Fruit fly (Drosophila melanogaster) Kc167 (cell line): Measurements from ENCODE around the gene CG3062.

Experiments used
- Myc ChIP-seq: fragments of >200 bp; optimal IDR thresholded peaks from 2 replicates; lab custom pipeline; 2017; ENCODE audit warnings: missing external identifiers
- Sin3A ChIP-seq: fragments of >200 bp; optimal IDR thresholded peaks from 2 replicates; lab custom pipeline; 2018; ENCODE audit warnings: missing external identifiers
- h ChIP-seq: fragments of >200 bp; optimal IDR thresholded peaks from 3 replicates; lab custom pipeline; 2018; ENCODE audit warnings: missing external identifiers
- insv ChIP-seq: fragments of >200 bp; optimal IDR thresholded peaks from 3 replicates; lab custom pipeline; 2018; ENCODE audit warnings: missing external identifiers
- psq ChIP-seq: fragments of >200 bp; optimal IDR thresholded peaks from 2 replicates; lab custom pipeline; 2017; ENCODE audit warnings: missing external identifiers
- ttk ChIP-seq: sonication (Bioruptor generic); optimal IDR thresholded peaks from 2 replicates; lab custom pipeline; 2017; ENCODE audit warnings: missing external identifiers

Gene CG3062

DNA sequence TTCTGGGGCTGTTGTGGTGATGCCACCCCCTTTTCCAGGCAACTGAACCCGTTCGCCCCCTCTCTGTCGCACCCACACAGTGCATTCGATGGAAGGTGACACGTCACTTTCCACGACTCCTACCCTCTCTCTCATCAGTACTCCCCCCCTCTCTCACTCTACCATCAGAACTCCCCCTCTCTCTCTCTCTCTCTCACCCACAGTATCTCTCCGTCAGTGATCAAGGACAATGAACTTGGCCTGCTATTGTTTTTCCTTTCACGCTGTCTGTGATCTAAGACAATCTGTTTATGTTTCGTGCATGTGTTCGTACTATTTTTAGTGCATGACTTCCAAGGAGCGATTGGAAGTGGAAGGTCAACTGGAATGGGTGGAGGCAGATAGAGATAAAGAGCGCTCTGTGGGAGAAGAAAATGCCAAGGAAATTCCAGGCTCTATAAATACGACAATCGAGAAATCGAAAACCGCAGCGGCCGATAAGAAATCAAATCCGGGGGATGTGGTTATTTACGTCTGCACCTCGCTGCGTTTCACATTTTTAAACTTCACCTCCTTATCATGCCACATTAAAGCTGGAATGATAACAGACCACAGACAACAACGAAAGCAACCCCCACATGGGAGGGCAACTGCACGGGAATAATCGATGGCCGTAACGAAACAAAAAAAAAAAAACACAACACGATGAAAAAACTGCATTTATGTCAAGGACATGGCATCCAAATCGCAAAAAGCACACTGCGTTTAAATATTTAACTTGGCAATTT lies 33.7 kb upstream of the CG3062 start:
- TF ChIP-seq Myc (lab: Kevin White, UChicago), result no peak

DNA sequence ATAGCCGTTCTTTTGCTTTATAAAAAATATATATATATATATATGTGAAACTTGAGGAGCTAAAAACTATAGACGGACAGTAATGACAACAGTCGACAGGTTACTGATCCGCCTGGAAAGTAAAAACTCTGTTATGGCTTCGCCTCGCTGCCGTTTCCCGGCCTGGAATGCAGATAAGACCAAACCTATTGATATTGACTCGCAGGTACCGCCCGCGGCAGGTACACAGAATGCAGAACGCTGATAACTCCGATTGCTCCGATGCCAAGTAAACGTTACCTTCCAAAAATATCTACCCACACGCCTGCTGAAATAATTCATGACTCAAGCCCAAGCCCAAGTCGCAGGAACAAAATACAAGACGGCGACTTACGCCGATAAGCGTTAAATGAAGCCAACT lies 32.8 kb upstream of the CG3062 start:
- TF ChIP-seq ttk (lab: Kevin White, UChicago) (no peak), h (lab: Kevin White, UChicago) (no peak), psq (lab: Kevin White, UChicago) (no peak), Myc (lab: Kevin White, UChicago) (no peak), insv (lab: Kevin White, UChicago) (no peak), Sin3A (lab: Kevin White, UChicago) (no peak)

DNA sequence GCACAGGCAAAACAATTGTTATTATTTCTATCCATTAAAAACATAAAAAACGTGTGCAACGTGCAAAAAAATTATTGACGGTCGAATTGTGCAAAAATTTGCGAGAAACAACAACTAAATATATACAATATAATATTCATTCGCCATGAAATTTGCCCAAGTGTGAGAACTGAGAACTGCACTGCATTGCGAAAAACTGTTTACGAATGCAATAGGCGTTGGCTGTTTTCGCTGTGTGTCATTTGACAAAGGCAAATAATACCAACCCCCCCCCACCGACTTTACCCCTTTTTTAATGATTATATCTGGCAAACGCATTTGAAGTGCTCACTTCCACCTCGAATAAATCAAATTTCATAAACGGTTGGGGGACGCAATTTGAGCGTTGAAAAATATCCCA lies 30.4 kb upstream of the CG3062 start:
- no peak for TF ChIP-seq Sin3A (lab: Kevin White, UChicago)
- no peak for TF ChIP-seq insv (lab: Kevin White, UChicago)
- no peak for TF ChIP-seq ttk (lab: Kevin White, UChicago)
- no peak for TF ChIP-seq h (lab: Kevin White, UChicago)
- no peak for TF ChIP-seq psq (lab: Kevin White, UChicago)
- TF ChIP-seq Myc (lab: Kevin White, UChicago), result no peak

DNA sequence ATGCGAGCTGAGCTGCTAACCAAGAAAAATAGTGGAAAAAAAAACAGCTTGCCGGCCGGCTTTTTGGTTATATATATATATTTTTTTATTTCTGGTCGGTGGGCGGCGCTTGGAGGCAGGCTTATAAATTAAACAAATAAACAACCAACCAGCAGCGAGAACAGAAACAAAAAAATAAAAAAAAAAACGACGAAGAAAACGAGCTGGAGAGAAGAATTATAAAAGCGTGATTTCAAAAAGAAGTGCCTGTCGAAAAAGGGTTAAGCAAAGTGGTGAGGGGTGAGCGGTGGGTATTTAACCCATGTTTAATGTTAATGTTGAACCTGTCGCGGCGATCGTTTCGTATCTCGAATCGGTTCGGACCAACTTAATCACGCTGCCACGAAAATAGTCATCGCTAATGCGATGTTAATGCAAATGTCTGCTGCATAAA lies 26.5 kb upstream of the CG3062 start:
- no peak for TF ChIP-seq Myc (lab: Kevin White, UChicago)
- no peak for TF ChIP-seq Sin3A (lab: Kevin White, UChicago)
- no peak for TF ChIP-seq insv (lab: Kevin White, UChicago)
- TF ChIP-seq psq (lab: Kevin White, UChicago), result no peak
- TF ChIP-seq h (lab: Kevin White, UChicago), result no peak
- TF ChIP-seq ttk (lab: Kevin White, UChicago), result no peak

DNA sequence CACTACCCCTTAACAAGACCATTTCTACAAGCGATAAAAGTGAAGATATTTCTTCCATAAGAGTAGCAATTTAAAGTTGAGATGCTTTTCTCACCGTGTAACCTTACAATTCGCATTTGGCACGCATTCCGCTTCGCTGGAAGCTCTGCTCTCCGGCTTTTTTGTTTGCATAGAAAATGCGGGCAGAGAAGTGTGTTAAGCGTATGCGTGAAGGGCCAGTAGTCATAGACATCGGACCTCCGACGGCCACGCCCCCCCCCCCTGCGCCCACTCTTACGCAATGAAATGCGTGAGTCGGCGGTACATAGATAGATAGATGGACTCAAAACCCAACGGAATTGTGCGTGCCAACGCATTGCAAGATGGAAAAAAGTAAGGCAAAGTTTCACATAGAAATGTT lies 24.8 kb upstream of the CG3062 start:
- TF ChIP-seq Myc (lab: Kevin White, UChicago), result no peak
- no peak for TF ChIP-seq h (lab: Kevin White, UChicago)
- TF ChIP-seq psq (lab: Kevin White, UChicago), result no peak
- TF ChIP-seq ttk (lab: Kevin White, UChicago), result no peak
- no peak for TF ChIP-seq insv (lab: Kevin White, UChicago)
- no peak for TF ChIP-seq Sin3A (lab: Kevin White, UChicago)

DNA sequence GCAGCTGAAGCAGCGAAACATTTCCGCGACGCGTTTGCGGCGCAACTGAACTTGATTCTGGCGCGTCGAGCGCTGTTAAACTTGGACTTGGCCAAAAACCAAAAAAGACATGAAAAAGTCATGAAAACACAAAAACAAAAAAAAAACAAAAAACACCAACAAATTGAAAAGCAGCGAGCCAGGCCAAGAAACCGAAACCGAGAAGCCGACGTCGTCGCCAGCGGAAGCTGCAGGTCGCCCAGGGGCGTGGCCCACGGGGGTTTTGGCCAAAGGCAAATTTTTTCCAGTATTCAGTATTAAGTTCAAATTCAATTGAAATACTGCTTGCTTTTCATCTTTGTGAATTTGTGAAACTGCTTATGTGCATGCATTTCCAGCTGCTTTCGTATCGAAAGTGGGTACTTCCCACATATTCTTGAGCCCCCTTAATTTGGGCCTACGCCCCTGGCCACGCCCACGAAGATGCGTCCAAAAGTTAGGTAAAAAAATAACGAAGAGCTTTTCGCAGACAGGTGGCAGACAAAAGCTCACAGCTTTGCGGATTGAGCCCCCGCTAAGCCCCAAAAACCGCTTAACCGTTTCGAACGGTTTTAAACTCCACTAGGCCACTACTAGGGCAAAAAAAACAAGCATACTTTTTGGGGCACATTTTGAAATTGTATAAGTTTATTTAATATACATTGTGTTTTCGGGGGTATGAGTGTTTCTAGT lies 22.1 kb upstream of the CG3062 start, which contains the start of gene CG3009:
CG3009 (minus strand) TSS at position 51 of the 711 bp plus-strand sequence.
- TF ChIP-seq insv (lab: Kevin White, UChicago) (no peak), Sin3A (lab: Kevin White, UChicago) (no peak), ttk (lab: Kevin White, UChicago) (no peak), Myc (lab: Kevin White, UChicago) (no peak), psq (lab: Kevin White, UChicago) (no peak), h (lab: Kevin White, UChicago) (no peak)

DNA sequence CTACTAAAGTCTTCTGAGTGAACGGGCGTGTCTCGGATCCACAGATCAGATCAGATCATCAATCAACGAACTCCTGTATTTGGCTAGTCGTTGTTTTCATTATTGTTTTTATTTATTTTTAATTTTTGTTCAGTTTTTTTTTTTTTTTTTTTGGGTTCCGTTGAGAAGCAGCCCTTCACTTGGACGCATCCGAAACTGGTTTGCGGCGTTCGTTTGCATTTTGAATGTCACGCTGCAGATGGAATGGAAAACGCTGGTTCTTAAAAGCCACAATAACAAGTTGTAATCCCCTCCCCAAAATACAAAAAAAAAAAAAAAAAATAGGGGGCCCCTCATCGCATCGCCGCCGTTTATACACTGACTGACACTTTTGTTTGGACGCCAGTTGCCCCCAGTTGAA lies 19.4 kb upstream of the CG3062 start:
- TF ChIP-seq ttk (lab: Kevin White, UChicago) (no peak), h (lab: Kevin White, UChicago) (no peak), psq (lab: Kevin White, UChicago) (no peak), insv (lab: Kevin White, UChicago) (no peak)

DNA sequence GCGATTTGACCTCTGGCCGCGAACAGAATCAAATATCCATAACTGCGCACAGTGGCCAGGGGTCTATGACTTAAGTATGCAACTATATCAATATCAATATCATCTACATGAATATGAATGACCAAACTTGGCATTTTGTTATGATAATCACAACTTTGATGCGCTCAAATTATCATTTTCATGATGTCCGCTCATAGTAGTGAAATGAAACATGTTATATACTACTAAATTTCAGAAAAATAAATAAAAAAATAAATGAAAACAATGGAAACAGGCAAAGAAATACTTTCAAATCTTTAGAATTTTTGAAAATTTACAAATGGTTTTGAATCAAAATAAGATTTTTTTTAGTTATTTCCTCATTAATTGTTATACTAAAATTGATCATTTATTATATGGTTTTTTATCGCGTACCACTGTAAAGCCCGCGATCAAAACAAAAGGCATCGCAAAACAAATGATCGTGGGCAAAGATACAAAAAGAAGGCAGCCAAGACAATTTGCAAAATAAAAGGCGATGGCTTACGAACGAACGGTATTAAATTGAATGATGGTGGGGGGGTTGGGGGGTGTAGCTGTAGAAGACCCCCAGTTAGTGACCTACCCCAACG lies 16.1 kb upstream of the CG3062 start:
- TF ChIP-seq Sin3A (lab: Kevin White, UChicago) (no peak), insv (lab: Kevin White, UChicago) (no peak), Myc (lab: Kevin White, UChicago) (no peak), ttk (lab: Kevin White, UChicago) (no peak), psq (lab: Kevin White, UChicago) (no peak), h (lab: Kevin White, UChicago) (no peak)

DNA sequence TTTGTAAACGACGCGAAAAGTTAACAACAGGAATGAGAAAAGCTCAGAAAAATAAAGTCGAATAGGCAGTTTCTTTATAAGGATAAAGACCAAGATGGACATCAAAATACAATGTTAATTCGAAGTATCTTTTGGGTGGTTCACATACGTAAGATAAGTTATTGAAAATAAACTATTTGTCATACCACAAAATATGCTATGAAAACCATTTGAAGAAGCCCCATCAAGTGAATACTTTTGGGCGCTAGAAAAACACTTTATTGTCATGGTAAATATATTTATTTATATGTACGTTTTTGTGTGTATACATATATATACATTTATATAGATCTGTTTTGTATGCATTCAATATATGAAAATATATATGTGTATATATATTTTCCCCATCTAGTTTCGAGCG lies 13.2 kb upstream of the CG3062 start:
- TF ChIP-seq Sin3A (lab: Kevin White, UChicago), result no peak
- no peak for TF ChIP-seq insv (lab: Kevin White, UChicago)
- TF ChIP-seq psq (lab: Kevin White, UChicago), result no peak
- no peak for TF ChIP-seq ttk (lab: Kevin White, UChicago)
- no peak for TF ChIP-seq Myc (lab: Kevin White, UChicago)
- no peak for TF ChIP-seq h (lab: Kevin White, UChicago)

DNA sequence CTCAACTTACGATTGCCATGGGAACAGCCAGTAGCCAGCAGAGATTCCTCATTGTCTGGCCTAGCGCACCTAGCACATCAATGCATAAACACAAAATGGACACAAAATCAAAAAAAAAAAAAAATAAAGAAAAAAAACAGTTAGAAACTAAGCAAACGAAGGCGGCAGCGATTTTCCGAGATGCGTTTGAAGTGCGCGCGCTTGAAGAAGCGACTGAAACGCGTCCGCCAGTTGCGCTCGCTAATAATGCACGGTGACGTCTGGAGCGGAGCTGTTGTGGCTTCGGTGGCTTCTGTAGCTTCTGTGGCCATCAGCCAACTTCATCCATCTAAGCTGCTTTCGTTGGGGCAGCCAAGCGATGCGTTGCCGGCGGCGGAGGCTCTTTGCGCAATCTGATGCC lies 9.7 kb upstream of the CG3062 start, which contains the start of gene CG15473:
CG15473 (minus strand) TSS at position 101 of the 400 bp plus-strand sequence.
- TF ChIP-seq Myc (lab: Kevin White, UChicago) (no peak), h (lab: Kevin White, UChicago) (no peak), psq (lab: Kevin White, UChicago) (no peak), insv (lab: Kevin White, UChicago) (no peak), ttk (lab: Kevin White, UChicago) (no peak), Sin3A (lab: Kevin White, UChicago) (no peak)

DNA sequence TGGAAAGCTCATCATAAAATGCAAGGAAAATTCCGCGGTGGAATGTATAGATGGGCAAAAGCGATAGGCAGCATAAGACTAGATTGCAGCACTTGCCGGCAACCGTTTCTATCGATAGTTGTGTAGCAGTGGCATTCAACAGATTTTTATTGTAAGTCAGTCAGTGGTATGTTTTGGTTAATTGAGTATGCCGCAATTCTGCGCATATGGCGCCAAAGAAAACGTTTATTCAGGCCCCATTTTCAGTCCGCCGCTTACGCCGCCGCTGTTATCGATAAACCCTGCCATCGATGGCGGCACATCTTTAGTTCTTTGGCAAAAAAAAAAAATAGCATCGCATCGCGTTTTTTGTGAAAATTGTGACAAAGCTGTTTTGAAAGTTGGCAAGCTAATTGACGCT lies 5.1 kb upstream of the CG3062 start, which contains the start of the genes Cbp80 and Torsin:
Cbp80 (plus strand) TSS at position 265 of the 400 bp plus-strand sequence.
Torsin (minus strand) TSS at position 282 of the 400 bp plus-strand sequence.
- TF ChIP-seq h (lab: Kevin White, UChicago) (no peak), insv (lab: Kevin White, UChicago) (no peak), ttk (lab: Kevin White, UChicago) (no peak), Sin3A (lab: Kevin White, UChicago) (no peak), Myc (lab: Kevin White, UChicago) (no peak), psq (lab: Kevin White, UChicago) (no peak)
